Fruit fly (Drosophila melanogaster) S2 (cell line): ENCODE data around the gene lectin-21Cb.
A peak's percentile ranks its signal among the peaks of the same experiment; 100 is the strongest.

Experiments used
- CG8478 ChIP-seq: fragments of >200 bp; optimal IDR thresholded peaks from 2 replicates; lab custom pipeline; 2018
- CTCF ChIP-seq, 2 experiments: fragments of >200 bp; optimal IDR thresholded peaks; 2 replicates each; lab custom pipeline; 2018

Gene lectin-21Cb

dm6 chr2L:577186-577585 is 43.8 kb downstream of the lectin-21Cb start, which contains the start of gene Pph13:
TSS of gene Pph13 (plus strand) at chr2L:577486.
- no peak for TF ChIP-seq CTCF (optimal IDR thresholded peaks at IDR 0.05; lab: Kevin White, UChicago)
- no peak for TF ChIP-seq CG8478 (lab: Kevin White, UChicago)

dm6 chr2L:576559-577184 is 44.3 kb downstream of the lectin-21Cb start, which contains the start of gene Ptth:
TSS of gene Ptth (minus strand) at chr2L:576896.
- TF ChIP-seq CTCF (optimal IDR thresholded peaks at IDR 0.05; lab: Kevin White, UChicago) (peak; percentile 47 to 59), CG8478 (lab: Kevin White, UChicago) (no peak)

dm6 chr2L:574226-574625 is 46.8 kb downstream of the lectin-21Cb start, which contains the start of the genes Ipk2 and cold:
TSS of gene Ipk2 (minus strand) at chr2L:574264.
TSS of gene cold (plus strand) at chr2L:574291.
- TF ChIP-seq CG8478 (lab: Kevin White, UChicago) (no peak), CTCF (optimal IDR thresholded peaks at IDR 0.05; lab: Kevin White, UChicago) (peak in 1 of 2 experiments; percentile 32)
